Worm (Caenorhabditis elegans) whole organism, late embryonic: ENCODE measurements around the gene gen-1.

Experiments
- C08G9.2 ChIP-seq: sonication (generic microtip); optimal IDR thresholded peaks from 2 replicates; lab custom pipeline; 2016; ENCODE audit warnings: mild to moderate bottlenecking, missing genetic modification characterization, moderate library complexity, missing compliant biosample characterization
- F13H6.1 ChIP-seq: sonication (generic microtip); optimal IDR thresholded peaks from 2 replicates; lab custom pipeline; 2016; ENCODE audit warnings: missing genetic modification characterization, missing compliant biosample characterization
- K09A11.1 ChIP-seq: sonication (generic microtip); optimal IDR thresholded peaks from 2 replicates; lab custom pipeline; 2017; ENCODE audit warnings: antibody characterized with exemption, mild to moderate bottlenecking, missing genetic modification characterization, missing compliant biosample characterization; ENCODE audit not compliant: insufficient read depth
- T23F11.4 ChIP-seq: fragments of 200-800 bp; sonication (Bioruptor generic); optimal IDR thresholded peaks from 2 replicates; lab custom pipeline; 2018; ENCODE audit warnings: mild to moderate bottlenecking, missing genetic modification characterization, missing compliant biosample characterization
- Y22D7AL.16 ChIP-seq: sonication (generic microtip); optimal IDR thresholded peaks from 2 replicates; lab custom pipeline; 2016; ENCODE audit warnings: missing genetic modification characterization, missing compliant biosample characterization
- ama-1 ChIP-seq: fragments of 150-350 bp; optimal IDR thresholded peaks from 2 replicates; lab custom pipeline; 2014
- ceh-14 ChIP-seq: sonication (generic microtip); optimal IDR thresholded peaks from 2 replicates; lab custom pipeline; 2016; ENCODE audit warnings: missing genotype, missing genetic modification characterization, missing compliant biosample characterization
- ceh-19 ChIP-seq: fragments of 200-800 bp; sonication (Bioruptor generic); optimal IDR thresholded peaks from 2 replicates; lab custom pipeline; 2018; ENCODE audit warnings: mild to moderate bottlenecking, missing genetic modification characterization, missing compliant biosample characterization
- ceh-2 ChIP-seq: sonication (generic microtip); optimal IDR thresholded peaks from 2 replicates; lab custom pipeline; 2016; ENCODE audit warnings: missing genotype, missing genetic modification characterization, missing compliant biosample characterization
- ceh-22 ChIP-seq: sonication (generic microtip); optimal IDR thresholded peaks from 2 replicates; lab custom pipeline; 2017; ENCODE audit warnings: missing biosample characterization, missing genetic modification characterization
- ceh-24 ChIP-seq: sonication (generic microtip); optimal IDR thresholded peaks from 2 replicates; lab custom pipeline; 2016; ENCODE audit warnings: mild to moderate bottlenecking, missing genetic modification characterization, missing compliant biosample characterization
- ceh-30 ChIP-seq: fragments of 150-350 bp; optimal IDR thresholded peaks from 2 replicates; lab custom pipeline; 2014; ENCODE audit warnings: missing biosample characterization, missing genetic modification characterization
- ceh-31 ChIP-seq: sonication (generic microtip); optimal IDR thresholded peaks from 2 replicates; lab custom pipeline; 2016; ENCODE audit warnings: missing genetic modification characterization, missing compliant biosample characterization
- ceh-34 ChIP-seq: sonication (generic microtip); optimal IDR thresholded peaks from 2 replicates; lab custom pipeline; 2016; ENCODE audit warnings: mild to moderate bottlenecking, missing genetic modification characterization, missing compliant biosample characterization
- ceh-45 ChIP-seq: fragments of 200-800 bp; sonication (Bioruptor generic); IDR thresholded peaks from 2 replicates; pipeline ENCODE4 v1.3.6; 2022; ENCODE audit warnings: missing genetic modification reagents, missing genetic modification characterization, missing compliant biosample characterization
- ceh-48 ChIP-seq: sonication (generic microtip); optimal IDR thresholded peaks from 2 replicates; lab custom pipeline; 2016; ENCODE audit warnings: missing genetic modification characterization, inconsistent platforms, missing compliant biosample characterization
- ceh-9 ChIP-seq: sonication (generic microtip); optimal IDR thresholded peaks from 2 replicates; lab custom pipeline; 2016; ENCODE audit warnings: mild to moderate bottlenecking, missing genetic modification characterization, inconsistent platforms, missing compliant biosample characterization
- che-1 ChIP-seq: sonication (generic microtip); optimal IDR thresholded peaks from 2 replicates; lab custom pipeline; 2016; ENCODE audit warnings: mild to moderate bottlenecking, missing genetic modification characterization, missing compliant biosample characterization
- dve-1 ChIP-seq: sonication (generic microtip); optimal IDR thresholded peaks from 2 replicates; lab custom pipeline; 2017; ENCODE audit warnings: antibody characterized with exemption, mild to moderate bottlenecking, missing genetic modification characterization, missing compliant biosample characterization
- elt-4 ChIP-seq: sonication (generic microtip); optimal IDR thresholded peaks from 2 replicates; lab custom pipeline; 2016; ENCODE audit warnings: missing genetic modification characterization, missing compliant biosample characterization
- ets-4 ChIP-seq: sonication (generic microtip); optimal IDR thresholded peaks from 2 replicates; lab custom pipeline; 2016; ENCODE audit warnings: missing genetic modification characterization, missing compliant biosample characterization
- fax-1 ChIP-seq: sonication (generic microtip); optimal IDR thresholded peaks from 2 replicates; lab custom pipeline; 2016; ENCODE audit warnings: missing genotype, missing genetic modification characterization, missing compliant biosample characterization
- fkh-6 ChIP-seq: sonication (generic microtip); optimal IDR thresholded peaks from 2 replicates; lab custom pipeline; 2016; ENCODE audit warnings: missing genetic modification characterization, missing compliant biosample characterization
- gmeb-2 ChIP-seq: sonication (generic microtip); optimal IDR thresholded peaks from 2 replicates; lab custom pipeline; 2016; ENCODE audit warnings: missing genetic modification characterization, inconsistent platforms, missing compliant biosample characterization
- hlh-6 ChIP-seq: sonication (generic microtip); optimal IDR thresholded peaks from 2 replicates; lab custom pipeline; 2016; ENCODE audit warnings: missing genotype, missing genetic modification characterization, missing compliant biosample characterization
- hlh-8 ChIP-seq: sonication (generic microtip); optimal IDR thresholded peaks from 2 replicates; lab custom pipeline; 2016; ENCODE audit warnings: missing genotype, missing genetic modification characterization, missing compliant biosample characterization
- lin-11 ChIP-seq: fragments of 200-800 bp; sonication (Bioruptor generic); optimal IDR thresholded peaks from 2 replicates; lab custom pipeline; 2018; ENCODE audit warnings: mild to moderate bottlenecking, missing genetic modification characterization, missing compliant biosample characterization
- nhr-11 ChIP-seq: fragments of 150-350 bp; optimal IDR thresholded peaks from 2 replicates; lab custom pipeline; 2014; ENCODE audit warnings: missing biosample characterization, missing genetic modification characterization
- nhr-232 ChIP-seq: sonication (generic microtip); optimal IDR thresholded peaks from 2 replicates; lab custom pipeline; 2016; ENCODE audit warnings: missing genetic modification characterization, missing compliant biosample characterization
- npax-4 ChIP-seq: sonication (generic microtip); optimal IDR thresholded peaks from 2 replicates; lab custom pipeline; 2016; ENCODE audit warnings: missing genetic modification characterization, missing compliant biosample characterization
- odd-2 ChIP-seq: sonication (generic microtip); optimal IDR thresholded peaks from 2 replicates; lab custom pipeline; 2017; ENCODE audit warnings: antibody characterized with exemption, mild to moderate bottlenecking, missing genetic modification characterization, missing compliant biosample characterization
- pag-3 ChIP-seq: sonication (generic microtip); optimal IDR thresholded peaks from 2 replicates; lab custom pipeline; 2016; ENCODE audit warnings: missing compliant biosample characterization, missing genetic modification characterization, borderline replicate concordance
- pax-1 ChIP-seq: fragments of 150-350 bp; optimal IDR thresholded peaks from 2 replicates; lab custom pipeline; 2014; ENCODE audit warnings: missing biosample characterization, missing genetic modification characterization
- pha-2 ChIP-seq: sonication (generic microtip); optimal IDR thresholded peaks from 2 replicates; lab custom pipeline; 2017; ENCODE audit warnings: mild to moderate bottlenecking, missing genetic modification characterization, missing compliant biosample characterization
- pros-1 ChIP-seq: fragments of 150-350 bp; optimal IDR thresholded peaks from 2 replicates; lab custom pipeline; 2014; ENCODE audit warnings: missing biosample characterization, missing genetic modification reagents, missing genetic modification characterization
- ref-2 ChIP-seq: sonication (generic microtip); optimal IDR thresholded peaks from 2 replicates; lab custom pipeline; 2016; ENCODE audit warnings: missing genetic modification characterization, missing compliant biosample characterization
- rnt-1 ChIP-seq: sonication (generic microtip); optimal IDR thresholded peaks from 2 replicates; lab custom pipeline; 2016; ENCODE audit warnings: missing genetic modification characterization, missing compliant biosample characterization
- sox-2 ChIP-seq: fragments of 200-800 bp; sonication (Bioruptor generic); IDR thresholded peaks from 2 replicates; pipeline ENCODE4 v1.3.6; 2022; ENCODE audit warnings: missing genetic modification reagents, missing genetic modification characterization, missing compliant biosample characterization
- syd-9 ChIP-seq: sonication (generic microtip); optimal IDR thresholded peaks from 2 replicates; lab custom pipeline; 2016; ENCODE audit warnings: mild to moderate bottlenecking, missing genetic modification characterization, moderate library complexity, missing compliant biosample characterization
- tbx-7 ChIP-seq: sonication (generic microtip); optimal IDR thresholded peaks from 2 replicates; lab custom pipeline; 2016; ENCODE audit warnings: missing genotype, missing genetic modification characterization, missing compliant biosample characterization
- unc-3 ChIP-seq, 2 experiments: fragments of 200-800 bp in 1 of 2; sonication (Bioruptor generic) in 1 of 2; sonication (generic microtip) in 1 of 2; conservative IDR thresholded peaks in 1 of 2; optimal IDR thresholded peaks in 1 of 2; 2 replicates each; pipeline versions ENCODE4 v1.3.6 to Lab custom; 2016 to 2022; ENCODE audit warnings: missing compliant biosample characterization in 2 of 2, missing genetic modification characterization in 2 of 2, missing genetic modification reagents in 1 of 2
- unc-42 ChIP-seq: sonication (generic microtip); optimal IDR thresholded peaks from 2 replicates; lab custom pipeline; 2016; ENCODE audit warnings: missing genotype, missing genetic modification characterization, missing compliant biosample characterization
- unc-86 ChIP-seq: sonication (generic microtip); optimal IDR thresholded peaks from 2 replicates; lab custom pipeline; 2016; ENCODE audit warnings: missing genetic modification characterization, missing compliant biosample characterization
- zip-5 ChIP-seq: sonication (generic microtip); optimal IDR thresholded peaks from 2 replicates; lab custom pipeline; 2016; ENCODE audit warnings: missing genetic modification characterization, missing compliant biosample characterization

The gen-1 gene

ce11 chrIII:6221403-6221802, 26.6 kb downstream of the gen-1 start:
- TF ChIP-seq ceh-14 (tag; lab: Kevin White, UChicago) (no peak), Y22D7AL.16 (no peak), ets-4 (tag; lab: Kevin White, UChicago) (no peak), pros-1 (tag; lab: Kevin White, UChicago) (no peak), unc-3 (GFP tag; conservative IDR thresholded peaks at IDR 0.05; lab: Robert Waterston, UW) (no peak), unc-3 (tag; optimal IDR thresholded peaks at IDR 0.05; lab: Kevin White, UChicago) (no peak), zip-5 (tag; lab: Kevin White, UChicago) (no peak), che-1 (tag; lab: Kevin White, UChicago) (no peak), odd-2 (no peak), syd-9 (tag; lab: Kevin White, UChicago) (no peak), C08G9.2 (no peak), ama-1 (lab: Kevin White, UChicago) (no peak), ceh-2 (no peak), unc-42 (no peak), F13H6.1 (no peak), ceh-48 (no peak), unc-86 (tag; lab: Kevin White, UChicago) (no peak), rnt-1 (tag; lab: Kevin White, UChicago) (no peak), ceh-22 (tag; lab: Kevin White, UChicago) (no peak)

ce11 chrIII:6216833-6217466, 31.0 kb downstream of the gen-1 start, which contains the start of gene hot-4:
Gene hot-4, plus strand, starts transcription at chrIII:6217416.
- TF ChIP-seq ceh-45 (GFP tag; lab: Robert Waterston, UW) (no peak), dve-1 (tag; lab: Kevin White, UChicago) (no peak), syd-9 (tag; lab: Kevin White, UChicago) (no peak), ceh-48 (no peak), hlh-8 (no peak), sox-2 (GFP tag; lab: Robert Waterston, UW) (no peak), ref-2 (tag; lab: Kevin White, UChicago) (no peak), hlh-6 (no peak), unc-3 (GFP tag; conservative IDR thresholded peaks at IDR 0.05; lab: Robert Waterston, UW) (no peak), unc-3 (tag; optimal IDR thresholded peaks at IDR 0.05; lab: Kevin White, UChicago) (no peak), nhr-232 (tag; lab: Kevin White, UChicago) (no peak), pax-1 (tag; lab: Kevin White, UChicago) (no peak), gmeb-2 (no peak), fax-1 (tag; lab: Kevin White, UChicago) (no peak)

ce11 chrIII:6215943-6216342, 32.0 kb downstream of the gen-1 start:
- TF ChIP-seq ceh-9 = no peak
- no peak for TF ChIP-seq fkh-6 (tag; lab: Kevin White, UChicago)
- TF ChIP-seq K09A11.1 (tag; lab: Kevin White, UChicago) = no peak
- TF ChIP-seq sox-2 (GFP tag; lab: Robert Waterston, UW) = no peak
- no peak for TF ChIP-seq elt-4 (tag; lab: Kevin White, UChicago)
- TF ChIP-seq tbx-7 (tag; lab: Kevin White, UChicago) = no peak
- TF ChIP-seq pag-3 (tag; lab: Kevin White, UChicago) = no peak
- no peak for TF ChIP-seq pha-2 (tag; lab: Kevin White, UChicago)
- TF ChIP-seq ceh-30 (tag; lab: Kevin White, UChicago) = no peak

ce11 chrIII:6215476-6215875, 32.5 kb downstream of the gen-1 start, which contains the start of gene C23G10.11:
Gene C23G10.11, minus strand, starts transcription at chrIII:6215576.
- TF ChIP-seq ets-4 (tag; lab: Kevin White, UChicago) (no peak), ceh-19 (GFP tag; lab: Kevin White, UChicago) (no peak), ceh-24 (tag; lab: Kevin White, UChicago) (no peak), ceh-31 (tag; lab: Kevin White, UChicago) (no peak), lin-11 (tag; lab: Kevin White, UChicago) (no peak), elt-4 (tag; lab: Kevin White, UChicago) (no peak), ceh-22 (tag; lab: Kevin White, UChicago) (no peak), che-1 (tag; lab: Kevin White, UChicago) (no peak), sox-2 (GFP tag; lab: Robert Waterston, UW) (no peak), unc-42 (no peak), npax-4 (tag; lab: Kevin White, UChicago) (no peak), nhr-11 (tag; lab: Kevin White, UChicago) (no peak), ceh-34 (no peak), ref-2 (tag; lab: Kevin White, UChicago) (no peak), T23F11.4 (no peak), ceh-48 (no peak), K09A11.1 (tag; lab: Kevin White, UChicago) (no peak)
